Worm (Caenorhabditis elegans) whole organism, L4 larva: ENCODE data around the gene Y53F4B.10.

Source experiments
- ZK546.5 ChIP-seq, 2 experiments: sonication (generic microtip); optimal IDR thresholded peaks; 2 replicates each; lab custom pipeline; 2017; ENCODE audit warnings: missing biosample characterization in 2 of 2, missing genetic modification characterization in 2 of 2
- daf-12 ChIP-seq: fragments of 150-350 bp; optimal IDR thresholded peaks from 2 replicates; lab custom pipeline; 2014; ENCODE audit warnings: missing biosample characterization, missing genetic modification reagents, missing genetic modification characterization
- mdl-1 ChIP-seq, 2 experiments: fragments of 150-350 bp in 1 of 2; sonication (generic microtip) in 1 of 2; optimal IDR thresholded peaks; 2 replicates each; lab custom pipeline; 2014 to 2017; ENCODE audit warnings: missing biosample characterization in 2 of 2, missing genetic modification characterization in 2 of 2
- mdt-29 ChIP-seq: fragments of 200-800 bp; sonication (Bioruptor generic); IDR thresholded peaks from 2 replicates; pipeline ENCODE4 v1.3.6; 2022; ENCODE audit warnings: missing genetic modification reagents, missing genetic modification characterization, missing compliant biosample characterization
- nhr-237 ChIP-seq: sonication (generic microtip); optimal IDR thresholded peaks from 2 replicates; lab custom pipeline; 2017; ENCODE audit warnings: missing biosample characterization, missing genetic modification characterization
- pha-4 ChIP-seq, 2 experiments: fragments of 150-350 bp in 1 of 2; fragments of 200-800 bp in 1 of 2; sonication (Bioruptor generic) in 1 of 2; IDR thresholded peaks in 1 of 2; optimal IDR thresholded peaks in 1 of 2; 2 replicates each; pipeline versions ENCODE4 v1.3.6 to Lab custom; 2014 to 2022; ENCODE audit warnings: missing genetic modification characterization in 2 of 2, missing genetic modification reagents in 2 of 2, missing biosample characterization in 1 of 2, missing compliant biosample characterization in 1 of 2
- pqm-1 ChIP-seq: sonication (generic microtip); optimal IDR thresholded peaks from 2 replicates; lab custom pipeline; 2017; ENCODE audit warnings: missing biosample characterization, missing genetic modification characterization
- spr-1 ChIP-seq: sonication (generic microtip); optimal IDR thresholded peaks from 2 replicates; lab custom pipeline; 2016; ENCODE audit warnings: mild to moderate bottlenecking, missing genetic modification characterization, missing compliant biosample characterization
- unc-62 ChIP-seq, 3 experiments: fragments of 150-350 bp in 1 of 3; sonication (generic microtip); optimal IDR thresholded peaks in 2 of 3; peaks in 1 of 3; 1 replicate in 1 of 3; 2 replicates in 2 of 3; lab custom pipeline; 2014 to 2017; ENCODE audit warnings: missing biosample characterization in 3 of 3, missing genetic modification characterization in 3 of 3, missing genetic modification reagents in 3 of 3, missing genotype in 1 of 3
- ztf-11 ChIP-seq: fragments of 150-350 bp; optimal IDR thresholded peaks from 2 replicates; lab custom pipeline; 2014; ENCODE audit warnings: missing biosample characterization, missing genetic modification characterization

DNA sequence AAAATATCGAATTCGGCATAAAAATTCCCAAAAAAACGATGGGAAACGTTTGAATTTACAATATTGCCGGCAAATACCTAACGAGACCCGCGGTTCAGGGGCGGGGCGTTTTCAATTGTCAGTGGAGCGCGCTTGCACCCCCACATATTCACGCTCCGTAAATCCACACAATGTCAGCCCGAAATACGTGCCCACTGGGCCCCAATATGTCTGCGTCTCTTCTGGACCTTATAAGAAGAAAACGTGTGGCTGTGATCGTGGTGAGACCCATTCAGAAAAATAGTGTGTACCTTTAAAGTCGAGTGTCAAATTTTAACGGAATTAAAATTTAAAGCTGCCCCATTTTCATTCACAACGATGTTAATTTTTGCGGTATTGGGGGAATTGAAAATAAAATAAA lies 1.2 kb upstream of the Y53F4B.10 start:
- TF ChIP-seq pha-4 (GFP tag; IDR thresholded peaks at IDR 0.05; lab: Robert Waterston, UW) (no peak), pha-4 (tag; optimal IDR thresholded peaks at IDR 0.05; lab: Kevin White, UChicago) (no peak), nhr-237 (tag; lab: Kevin White, UChicago) (no peak), pqm-1 (no peak), mdl-1 (tag; optimal IDR thresholded peaks at IDR 0.05; lab: Kevin White, UChicago) (no peak), ZK546.5 (tag; optimal IDR thresholded peaks at IDR 0.05; lab: Kevin White, UChicago) (no peak), daf-12 (tag; lab: Kevin White, UChicago) (no peak), unc-62 (GFP tag; optimal IDR thresholded peaks at IDR 0.05 in 1 of 2; lab: Kevin White, UChicago) (no peak), unc-62 (tag; optimal IDR thresholded peaks at IDR 0.05; lab: Kevin White, UChicago) (no peak), spr-1 (no peak), mdt-29 (no peak), ztf-11 (tag; lab: Kevin White, UChicago) (no peak)
